Worm (Caenorhabditis elegans): ENCODE measurements around the gene srx-45.

DNA sequence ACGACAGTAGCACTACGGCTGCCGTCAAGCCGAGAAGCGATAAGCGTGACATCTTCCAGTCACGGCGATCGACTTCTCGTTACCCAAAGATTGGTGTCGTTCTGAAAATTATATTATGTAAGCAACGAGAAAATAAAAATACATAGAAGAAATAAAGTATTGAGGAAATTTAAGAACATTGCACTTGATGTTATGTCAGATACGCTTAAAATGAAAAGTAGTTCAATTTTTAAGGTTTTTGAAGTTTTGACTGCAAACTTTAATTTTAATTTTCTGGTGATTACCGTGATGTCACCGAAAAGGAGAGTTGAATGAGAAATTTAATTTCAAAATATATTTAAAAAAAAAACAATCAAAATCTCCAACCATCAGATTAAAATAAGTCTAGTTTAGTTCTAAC, 37.9 kb upstream of the srx-45 start, which contains the start of gene emb-9:
- TF ChIP-seq nhr-102 (tag; optimal IDR thresholded peaks at IDR 0.05) (no peak), D1046.2 (GFP tag; IDR thresholded peaks at IDR 0.05) (no peak), mdl-1 (tag; optimal IDR thresholded peaks at IDR 0.05) (no peak), mxl-3 (GFP tag; optimal IDR thresholded peaks at IDR 0.05) (no peak), nhr-11 (tag; optimal IDR thresholded peaks at IDR 0.05) (no peak), ZK337.2 (GFP tag; IDR thresholded peaks at IDR 0.05) (no peak), daf-8 (GFP tag; IDR thresholded peaks at IDR 0.05) (no peak), lin-15B (tag; optimal IDR thresholded peaks at IDR 0.05) (no peak), dve-1 (tag; optimal IDR thresholded peaks at IDR 0.05; ENCODE audit: insufficient read depth) (no peak), nhr-111 (GFP tag; optimal IDR thresholded peaks at IDR 0.05) (no peak), nhr-237 (tag; optimal IDR thresholded peaks at IDR 0.05) (no peak), ztf-11 (tag; optimal IDR thresholded peaks at IDR 0.05) (no peak), tra-1 (GFP tag; IDR thresholded peaks at IDR 0.05) (no peak), nhr-25 (tag; optimal IDR thresholded peaks at IDR 0.05; ENCODE audit: borderline replicate concordance, insufficient read depth) (no peak)

All from whole organism, L4 larva.